Worm (Caenorhabditis elegans) whole organism, young adult: Measurements from ENCODE around the gene F54H5.14.

Source experiments
- B0035.1 ChIP-seq: sonication (generic microtip); optimal IDR thresholded peaks from 2 replicates; lab custom pipeline; 2016; ENCODE audit warnings: missing genetic modification characterization, mild to moderate bottlenecking, missing compliant biosample characterization, missing genotype, missing genetic modification reagents
- C06A6.2 ChIP-seq: fragments of 200-800 bp; sonication (Bioruptor generic); conservative IDR thresholded peaks from 2 replicates; pipeline ENCODE4 v1.3.6; 2022; ENCODE audit warnings: missing genetic modification characterization, missing compliant biosample characterization
- C17E4.6 ChIP-seq: fragments of 200-800 bp; sonication (Bioruptor generic); IDR thresholded peaks from 2 replicates; pipeline ENCODE4 v1.3.6; 2022; ENCODE audit warnings: missing genetic modification reagents, missing genetic modification characterization, missing compliant biosample characterization
- F10E7.11 ChIP-seq: sonication (generic microtip); optimal IDR thresholded peaks from 2 replicates; lab custom pipeline; 2017; ENCODE audit warnings: mild to moderate bottlenecking, missing genetic modification characterization, moderate library complexity, missing compliant biosample characterization
- F37B4.10 ChIP-seq: fragments of 200-800 bp; sonication (Bioruptor generic); IDR thresholded peaks from 2 replicates; pipeline ENCODE4 v1.3.6; 2022; ENCODE audit warnings: missing genetic modification characterization, missing compliant biosample characterization
- F57A8.1 ChIP-seq: fragments of 200-800 bp; sonication (Bioruptor generic); optimal IDR thresholded peaks from 2 replicates; lab custom pipeline; 2018; ENCODE audit warnings: mild to moderate bottlenecking, missing genetic modification characterization, moderate library complexity, missing compliant biosample characterization
- K11D2.4 ChIP-seq: fragments of 200-800 bp; sonication (Bioruptor generic); IDR thresholded peaks from 2 replicates; pipeline ENCODE4 v1.3.6; 2022; ENCODE audit warnings: missing genetic modification reagents, missing genetic modification characterization, missing compliant biosample characterization
- ZK185.1 ChIP-seq: sonication (generic microtip); optimal IDR thresholded peaks from 2 replicates; lab custom pipeline; 2016; ENCODE audit warnings: mild to moderate bottlenecking, missing genetic modification characterization, missing compliant biosample characterization; ENCODE audit not compliant: poor library complexity, severe bottlenecking
- aptf-3 ChIP-seq: fragments of 200-800 bp; sonication (Bioruptor generic); IDR thresholded peaks from 2 replicates; pipeline ENCODE4 v1.3.6; 2022; ENCODE audit warnings: missing genetic modification characterization, missing compliant biosample characterization
- atf-7 ChIP-seq: sonication (generic microtip); optimal IDR thresholded peaks from 2 replicates; lab custom pipeline; 2017; ENCODE audit warnings: mild to moderate bottlenecking, missing genetic modification characterization, missing compliant biosample characterization
- bed-2 ChIP-seq: fragments of 200-800 bp; sonication (Bioruptor generic); IDR thresholded peaks from 2 replicates; pipeline ENCODE4 v1.3.6; 2022; ENCODE audit warnings: missing genetic modification reagents, missing genetic modification characterization, missing compliant biosample characterization
- cebp-1 ChIP-seq, 2 experiments: fragments of 200-800 bp in 1 of 2; sonication (Bioruptor generic) in 1 of 2; sonication (generic microtip) in 1 of 2; IDR thresholded peaks in 1 of 2; optimal IDR thresholded peaks in 1 of 2; 2 replicates each; pipeline versions ENCODE4 v1.3.6 to Lab custom; 2017 to 2022; ENCODE audit warnings: missing compliant biosample characterization in 2 of 2, missing genetic modification characterization in 2 of 2, mild to moderate bottlenecking in 1 of 2, missing genetic modification reagents in 1 of 2, moderate library complexity in 1 of 2
- ceh-91 ChIP-seq: fragments of 200-800 bp; sonication (Bioruptor generic); IDR thresholded peaks from 2 replicates; pipeline ENCODE4 v1.3.6; 2022; ENCODE audit warnings: missing genetic modification reagents, missing genetic modification characterization, missing compliant biosample characterization
- dox-1 ChIP-seq: fragments of 200-800 bp; sonication (Bioruptor generic); IDR thresholded peaks from 2 replicates; pipeline ENCODE4 v1.3.6; 2022; ENCODE audit warnings: missing genetic modification reagents, missing genetic modification characterization, missing compliant biosample characterization
- dpff-1 ChIP-seq: sonication (generic microtip); optimal IDR thresholded peaks from 2 replicates; lab custom pipeline; 2017; ENCODE audit warnings: mild to moderate bottlenecking, missing genetic modification characterization, missing compliant biosample characterization
- dpl-1 ChIP-seq: fragments of 150-350 bp; optimal IDR thresholded peaks from 2 replicates; lab custom pipeline; 2014; ENCODE audit warnings: missing biosample characterization, missing genetic modification reagents, missing genetic modification characterization
- ekl-4 ChIP-seq: fragments of 200-800 bp; sonication (Bioruptor generic); IDR thresholded peaks from 2 replicates; pipeline ENCODE4 v1.3.6; 2022; ENCODE audit warnings: missing genetic modification reagents, missing genetic modification characterization, missing compliant biosample characterization
- ets-4 ChIP-seq: fragments of 200-800 bp; sonication (Bioruptor generic); optimal IDR thresholded peaks from 2 replicates; lab custom pipeline; 2018; ENCODE audit warnings: mild to moderate bottlenecking, missing genetic modification characterization, missing compliant biosample characterization
- hlh-12 ChIP-seq: sonication (generic microtip); optimal IDR thresholded peaks from 2 replicates; lab custom pipeline; 2016; ENCODE audit warnings: missing genetic modification characterization, missing compliant biosample characterization
- hmg-1.2 ChIP-seq: fragments of 200-800 bp; sonication (Bioruptor generic); IDR thresholded peaks from 2 replicates; pipeline ENCODE4 v1.3.6; 2022; ENCODE audit warnings: missing genetic modification reagents, missing genetic modification characterization, missing compliant biosample characterization
- hrde-1 ChIP-seq: sonication (generic microtip); optimal IDR thresholded peaks from 2 replicates; lab custom pipeline; 2016; ENCODE audit warnings: missing genetic modification characterization, mild to moderate bottlenecking, missing compliant biosample characterization, moderate library complexity, missing genotype, missing genetic modification reagents, borderline replicate concordance
- let-526 ChIP-seq: fragments of 200-800 bp; sonication (Bioruptor generic); IDR thresholded peaks from 2 replicates; pipeline ENCODE4 v1.3.6; 2022; ENCODE audit warnings: missing genetic modification reagents, missing genetic modification characterization, missing compliant biosample characterization
- lin-54 ChIP-seq: fragments of 200-800 bp; sonication (Bioruptor generic); optimal IDR thresholded peaks from 2 replicates; lab custom pipeline; 2018; ENCODE audit warnings: mild to moderate bottlenecking, missing genetic modification characterization, missing compliant biosample characterization
- lsl-1 ChIP-seq: fragments of 200-800 bp; sonication (Bioruptor generic); optimal IDR thresholded peaks from 2 replicates; lab custom pipeline; 2018; ENCODE audit warnings: mild to moderate bottlenecking, missing genetic modification characterization, moderate library complexity, missing compliant biosample characterization
- mcd-1 ChIP-seq: fragments of 200-800 bp; sonication (Bioruptor generic); IDR thresholded peaks from 2 replicates; pipeline ENCODE4 v1.3.6; 2022; ENCODE audit warnings: missing genetic modification reagents, missing genetic modification characterization, missing compliant biosample characterization
- nfyb-1 ChIP-seq: fragments of 200-800 bp; sonication (Bioruptor generic); IDR thresholded peaks from 2 replicates; pipeline ENCODE4 v1.3.6; 2022; ENCODE audit warnings: missing genetic modification reagents, missing genetic modification characterization, missing compliant biosample characterization
- nhr-80 ChIP-seq: sonication (generic microtip); optimal IDR thresholded peaks from 2 replicates; lab custom pipeline; 2016; ENCODE audit warnings: missing genetic modification characterization, missing compliant biosample characterization
- pbrm-1 ChIP-seq: fragments of 200-800 bp; sonication (Bioruptor generic); IDR thresholded peaks from 2 replicates; pipeline ENCODE4 v1.3.6; 2022; ENCODE audit warnings: missing genetic modification reagents, missing genetic modification characterization, missing compliant biosample characterization
- pha-4 ChIP-seq: fragments of 150-350 bp; sonication (generic microtip); optimal IDR thresholded peaks from 2 replicates; lab custom pipeline; 2014; ENCODE audit warnings: missing biosample characterization, missing genetic modification reagents, missing genetic modification characterization
- repo-1 ChIP-seq: sonication (generic microtip); optimal IDR thresholded peaks from 2 replicates; lab custom pipeline; 2017; ENCODE audit warnings: mild to moderate bottlenecking, missing genetic modification characterization, missing compliant biosample characterization
- somi-1 ChIP-seq: fragments of 200-800 bp; sonication (Bioruptor generic); optimal IDR thresholded peaks from 2 replicates; lab custom pipeline; 2018; ENCODE audit warnings: mild to moderate bottlenecking, missing genetic modification characterization, missing compliant biosample characterization
- sptf-2 ChIP-seq: fragments of 200-800 bp; sonication (Bioruptor generic); optimal IDR thresholded peaks from 2 replicates; lab custom pipeline; 2018; ENCODE audit warnings: mild to moderate bottlenecking, missing genetic modification characterization, missing compliant biosample characterization
- unc-62 ChIP-seq: fragments of 150-350 bp; optimal IDR thresholded peaks from 2 replicates; lab custom pipeline; 2014; ENCODE audit warnings: missing biosample characterization, missing genetic modification reagents, missing genetic modification characterization
- ztf-18 ChIP-seq: sonication (generic microtip); optimal IDR thresholded peaks from 2 replicates; lab custom pipeline; 2016; ENCODE audit warnings: missing genotype, mild to moderate bottlenecking, missing genetic modification characterization, missing compliant biosample characterization
- ztf-22 ChIP-seq: fragments of 200-800 bp; sonication (Bioruptor generic); optimal IDR thresholded peaks from 2 replicates; lab custom pipeline; 2018; ENCODE audit warnings: mild to moderate bottlenecking, missing genetic modification characterization, moderate library complexity, missing compliant biosample characterization
- ztf-3 ChIP-seq: fragments of 200-800 bp; sonication (Bioruptor generic); optimal IDR thresholded peaks from 2 replicates; lab custom pipeline; 2018; ENCODE audit warnings: mild to moderate bottlenecking, missing genetic modification characterization, missing compliant biosample characterization

Gene F54H5.14

ce11 chrII:6575647-6576046, 49.6 kb downstream of the F54H5.14 start, which contains the start of gene sra-29:
TSS of gene sra-29 (minus strand) at chrII:6575747.
- TF ChIP-seq atf-7 (tag; lab: Kevin White, UChicago), result no peak
- no peak for TF ChIP-seq ztf-22 (GFP tag; lab: Kevin White, UChicago)
- TF ChIP-seq unc-62 (GFP tag; lab: Kevin White, UChicago), result no peak
- TF ChIP-seq nfyb-1 (GFP tag; lab: Robert Waterston, UW), result no peak
- TF ChIP-seq C06A6.2 (GFP tag; lab: Robert Waterston, UW), result no peak
- TF ChIP-seq let-526 (GFP tag; lab: Robert Waterston, UW), result no peak
- TF ChIP-seq dox-1 (GFP tag; lab: Robert Waterston, UW), result no peak
- no peak for TF ChIP-seq ets-4
- no peak for TF ChIP-seq C17E4.6 (GFP tag; lab: Robert Waterston, UW)
- TF ChIP-seq bed-2 (GFP tag; lab: Robert Waterston, UW), result no peak
- TF ChIP-seq ZK185.1 (tag; lab: Kevin White, UChicago), result no peak
- no peak for TF ChIP-seq hlh-12 (tag; lab: Kevin White, UChicago)
- TF ChIP-seq nhr-80 (tag; lab: Kevin White, UChicago), result no peak
- TF ChIP-seq F37B4.10, result no peak
- no peak for TF ChIP-seq K11D2.4 (GFP tag; lab: Robert Waterston, UW)
- TF ChIP-seq dpff-1 (tag; lab: Kevin White, UChicago), result no peak
- TF ChIP-seq pbrm-1 (GFP tag; lab: Robert Waterston, UW), result no peak
- TF ChIP-seq aptf-3 (GFP tag; lab: Robert Waterston, UW), result no peak

ce11 chrII:6573677-6574076, 51.5 kb downstream of the F54H5.14 start, which contains the start of gene sra-28:
TSS of gene sra-28 (minus strand) at chrII:6573777.
- TF ChIP-seq ztf-18 (tag; lab: Kevin White, UChicago) (no peak), pha-4 (no peak), mcd-1 (GFP tag; lab: Robert Waterston, UW) (no peak), ceh-91 (no peak), somi-1 (no peak), lin-54 (GFP tag; lab: Kevin White, UChicago) (no peak), hmg-1.2 (GFP tag; lab: Robert Waterston, UW) (no peak), pbrm-1 (GFP tag; lab: Robert Waterston, UW) (no peak), cebp-1 (GFP tag; IDR thresholded peaks at IDR 0.05; lab: Robert Waterston, UW) (no peak), cebp-1 (tag; optimal IDR thresholded peaks at IDR 0.05; lab: Kevin White, UChicago) (no peak), repo-1 (tag; lab: Kevin White, UChicago) (no peak), nfyb-1 (GFP tag; lab: Robert Waterston, UW) (no peak), ztf-3 (GFP tag; lab: Kevin White, UChicago) (no peak), lsl-1 (GFP tag; lab: Kevin White, UChicago) (no peak), F57A8.1 (GFP tag; lab: Kevin White, UChicago) (no peak), dpl-1 (GFP tag; lab: Kevin White, UChicago) (no peak), sptf-2 (GFP tag; lab: Kevin White, UChicago) (no peak), hrde-1 (no peak), ekl-4 (no peak), B0035.1 (tag; lab: Kevin White, UChicago) (no peak), F10E7.11 (tag; lab: Kevin White, UChicago) (no peak)
- TF ChIP-seq, all 124 proteins: peak for 0
